Worm (Caenorhabditis elegans) whole organism, L1 larva: ENCODE data around the gene dyf-2.
A peak's percentile ranks its signal among the peaks of the same experiment; 100 is the strongest.

ENCODE experiments used
- C16A3.4 ChIP-seq: fragments of 150-350 bp; optimal IDR thresholded peaks from 2 replicates; lab custom pipeline; 2014; ENCODE audit warnings: missing biosample characterization, missing genetic modification characterization
- C34B4.2 ChIP-seq: sonication (generic microtip); optimal IDR thresholded peaks from 2 replicates; lab custom pipeline; 2017; ENCODE audit warnings: mild to moderate bottlenecking, missing genetic modification characterization, missing compliant biosample characterization
- F16B12.6 ChIP-seq: fragments of 150-350 bp; optimal IDR thresholded peaks from 2 replicates; lab custom pipeline; 2014; ENCODE audit warnings: missing biosample characterization, missing genetic modification characterization
- alr-1 ChIP-seq: fragments of 200-800 bp; sonication (Bioruptor generic); optimal IDR thresholded peaks from 2 replicates; lab custom pipeline; 2018; ENCODE audit warnings: borderline replicate concordance, mild to moderate bottlenecking, missing genetic modification characterization, missing compliant biosample characterization
- ceh-63 ChIP-seq: fragments of 200-800 bp; sonication (Bioruptor generic); optimal IDR thresholded peaks from 2 replicates; lab custom pipeline; 2018; ENCODE audit warnings: mild to moderate bottlenecking, missing genetic modification characterization, missing compliant biosample characterization
- ceh-8 ChIP-seq: fragments of 200-800 bp; sonication (Bioruptor generic); optimal IDR thresholded peaks from 2 replicates; lab custom pipeline; 2018; ENCODE audit warnings: mild to moderate bottlenecking, missing genetic modification characterization, moderate library complexity, missing compliant biosample characterization
- efl-1 ChIP-seq, 4 experiments: fragments of 150-350 bp; optimal IDR thresholded peaks in 3 of 4; peaks in 1 of 4; 1 replicate in 1 of 4; 2 replicates in 3 of 4; lab custom pipeline; 2014; ENCODE audit warnings: missing biosample characterization in 2 of 4, missing genetic modification characterization in 2 of 4, missing genetic modification reagents in 2 of 4
- efl-3 ChIP-seq: fragments of 200-800 bp; sonication (Bioruptor generic); optimal IDR thresholded peaks from 2 replicates; lab custom pipeline; 2018; ENCODE audit warnings: mild to moderate bottlenecking, missing genetic modification characterization, missing compliant biosample characterization
- egl-27 ChIP-seq, 2 experiments: fragments of 150-350 bp in 1 of 2; sonication (generic microtip); optimal IDR thresholded peaks; 3 replicates each; lab custom pipeline; 2017 to 2018; ENCODE audit warnings: missing biosample characterization in 2 of 2, missing genetic modification characterization in 2 of 2, missing genetic modification reagents in 2 of 2
- ets-5 ChIP-seq: fragments of 200-800 bp; sonication (Bioruptor generic); IDR thresholded peaks from 2 replicates; pipeline ENCODE4 v1.3.6; 2022; ENCODE audit warnings: missing genetic modification characterization, missing compliant biosample characterization
- hlh-17 ChIP-seq: fragments of 200-800 bp; sonication (Bioruptor generic); optimal IDR thresholded peaks from 2 replicates; lab custom pipeline; 2018; ENCODE audit warnings: missing genetic modification characterization, mild to moderate bottlenecking, missing compliant biosample characterization, moderate library complexity, borderline replicate concordance
- hlh-4 ChIP-seq: sonication (generic microtip); optimal IDR thresholded peaks from 2 replicates; lab custom pipeline; 2016; ENCODE audit warnings: mild to moderate bottlenecking, missing genetic modification characterization, missing compliant biosample characterization
- irx-1 ChIP-seq: sonication (generic microtip); optimal IDR thresholded peaks from 2 replicates; lab custom pipeline; 2016; ENCODE audit warnings: missing genetic modification characterization, missing compliant biosample characterization
- isw-1 ChIP-seq: fragments of 200-800 bp; sonication (Bioruptor generic); IDR thresholded peaks from 2 replicates; pipeline ENCODE4 v1.3.6; 2022; ENCODE audit warnings: missing genetic modification characterization, missing compliant biosample characterization
- lin-39 ChIP-seq: fragments of 150-350 bp; optimal IDR thresholded peaks from 2 replicates; lab custom pipeline; 2014; ENCODE audit warnings: missing biosample characterization, missing genetic modification reagents, missing genetic modification characterization
- lir-3 ChIP-seq: sonication (generic microtip); optimal IDR thresholded peaks from 2 replicates; lab custom pipeline; 2016; ENCODE audit warnings: mild to moderate bottlenecking, missing genetic modification characterization, moderate library complexity, missing compliant biosample characterization; ENCODE audit not compliant: poor library complexity
- lsy-2 ChIP-seq, 2 experiments: fragments of 150-350 bp; optimal IDR thresholded peaks; 2 replicates each; lab custom pipeline; 2014; ENCODE audit warnings: missing biosample characterization in 2 of 2, missing genetic modification characterization in 2 of 2
- mef-2 ChIP-seq: fragments of 150-350 bp; optimal IDR thresholded peaks from 2 replicates; lab custom pipeline; 2014; ENCODE audit warnings: missing biosample characterization, missing genetic modification characterization
- mep-1 ChIP-seq: fragments of 150-350 bp; optimal IDR thresholded peaks from 2 replicates; lab custom pipeline; 2014; ENCODE audit warnings: missing biosample characterization, missing genetic modification characterization
- nhr-12 ChIP-seq: sonication (generic microtip); optimal IDR thresholded peaks from 2 replicates; lab custom pipeline; 2017; ENCODE audit warnings: missing biosample characterization, missing genetic modification characterization
- nhr-76 ChIP-seq: sonication (generic microtip); optimal IDR thresholded peaks from 2 replicates; lab custom pipeline; 2017; ENCODE audit warnings: missing biosample characterization, missing genetic modification characterization
- nhr-84 ChIP-seq: sonication (generic microtip); optimal IDR thresholded peaks from 2 replicates; lab custom pipeline; 2017; ENCODE audit warnings: missing biosample characterization, missing genetic modification characterization
- pqm-1 ChIP-seq: sonication (generic microtip); optimal IDR thresholded peaks from 3 replicates; lab custom pipeline; 2017; ENCODE audit warnings: missing biosample characterization, missing genetic modification characterization
- skn-1 ChIP-seq: fragments of 150-350 bp; optimal IDR thresholded peaks from 2 replicates; lab custom pipeline; 2014; ENCODE audit warnings: missing biosample characterization, missing genetic modification characterization
- sox-4 ChIP-seq: sonication (generic microtip); optimal IDR thresholded peaks from 2 replicates; lab custom pipeline; 2016; ENCODE audit warnings: missing genetic modification characterization, missing compliant biosample characterization
- sptf-1 ChIP-seq: fragments of 150-350 bp; optimal IDR thresholded peaks from 2 replicates; lab custom pipeline; 2014; ENCODE audit warnings: missing biosample characterization, missing genetic modification characterization
- swsn-7 ChIP-seq: sonication (generic microtip); optimal IDR thresholded peaks from 2 replicates; lab custom pipeline; 2016; ENCODE audit warnings: missing genetic modification characterization, missing compliant biosample characterization
- tlp-1 ChIP-seq: fragments of 150-350 bp; optimal IDR thresholded peaks from 2 replicates; lab custom pipeline; 2014; ENCODE audit warnings: missing biosample characterization, missing genetic modification characterization
- unc-86 ChIP-seq: sonication (generic microtip); optimal IDR thresholded peaks from 2 replicates; lab custom pipeline; 2016; ENCODE audit warnings: missing genetic modification characterization, missing compliant biosample characterization
- unc-98 ChIP-seq: fragments of 200-800 bp; sonication (Bioruptor generic); IDR thresholded peaks from 2 replicates; pipeline ENCODE4 v1.3.6; 2022; ENCODE audit warnings: missing genetic modification characterization, missing compliant biosample characterization

dyf-2 gene

ce11 chrIII:13652708-13653107 is 33.5 kb downstream of the dyf-2 start:
- TF ChIP-seq lir-3 (tag; lab: Kevin White, UChicago) = no peak
- no peak for TF ChIP-seq C16A3.4 (tag; lab: Kevin White, UChicago)
- no peak for TF ChIP-seq F16B12.6 (tag; lab: Kevin White, UChicago)
- no peak for TF ChIP-seq ceh-63
- TF ChIP-seq nhr-76 (tag; lab: Kevin White, UChicago) = no peak
- TF ChIP-seq isw-1 (GFP tag; lab: Robert Waterston, UW) = no peak
- TF ChIP-seq C34B4.2 (tag; lab: Kevin White, UChicago) = no peak

ce11 chrIII:13652010-13652409 is 34.2 kb downstream of the dyf-2 start:
- TF ChIP-seq egl-27 (tag; optimal IDR thresholded peaks at IDR 0.05; lab: Kevin White, UChicago) (no peak), unc-98 (GFP tag; lab: Robert Waterston, UW) (no peak), tlp-1 (tag; lab: Kevin White, UChicago) (no peak), sox-4 (tag; lab: Kevin White, UChicago) (no peak), C34B4.2 (tag; lab: Kevin White, UChicago) (no peak), nhr-84 (tag; lab: Kevin White, UChicago) (no peak), efl-3 (GFP tag; lab: Kevin White, UChicago) (no peak), hlh-4 (tag; lab: Kevin White, UChicago) (no peak), pqm-1 (no peak), sptf-1 (tag; lab: Kevin White, UChicago) (no peak), C16A3.4 (tag; lab: Kevin White, UChicago) (no peak), lin-39 (tag; lab: Kevin White, UChicago) (no peak), mep-1 (tag; lab: Kevin White, UChicago) (no peak), nhr-76 (tag; lab: Kevin White, UChicago) (no peak), F16B12.6 (tag; lab: Kevin White, UChicago) (no peak), ets-5 (no peak)

ce11 chrIII:13651414-13651813 is 34.8 kb downstream of the dyf-2 start:
- TF ChIP-seq lsy-2 (tag; optimal IDR thresholded peaks at IDR 0.05; lab: Kevin White, UChicago) = no peak
- no peak for TF ChIP-seq hlh-17 (GFP tag; lab: Kevin White, UChicago)
- peak; percentile 13 for TF ChIP-seq ceh-8 (GFP tag; lab: Kevin White, UChicago)
- TF ChIP-seq alr-1 (tag; lab: Kevin White, UChicago) = no peak
- TF ChIP-seq nhr-12 (tag; lab: Kevin White, UChicago) = no peak
- TF ChIP-seq ets-5 = no peak
- no peak for TF ChIP-seq skn-1 (tag; lab: Kevin White, UChicago)

ce11 chrIII:13648540-13648939 is 37.7 kb downstream of the dyf-2 start:
- no peak for TF ChIP-seq swsn-7
- no peak for TF ChIP-seq unc-86 (tag; lab: Kevin White, UChicago)

- TF ChIP-seq irx-1 (tag; lab: Kevin White, UChicago) (no peak), efl-1 (optimal IDR thresholded peaks at IDR 0.05; lab: Kevin White, UChicago) (no peak), efl-1 (GFP tag; optimal IDR thresholded peaks at IDR 0.05 in 1 of 2; lab: Kevin White, UChicago) (peak in 1 of 2 experiments; percentile 13)
Measured at ce11 chrIII:13645885-13646488, 40.3 kb downstream of the dyf-2 start.

ce11 chrIII:13644279-13644678 is 42.0 kb downstream of the dyf-2 start:
- TF ChIP-seq alr-1 (tag; lab: Kevin White, UChicago) = peak; percentile 70
- TF ChIP-seq mef-2 (tag; lab: Kevin White, UChicago) = no peak
- TF ChIP-seq, all 84 proteins: peak for 1
